Fruit fly (Drosophila melanogaster): Measurements from ENCODE around the gene CG13850.

dm6 chr3R:22390109-22390508, 20.6 kb downstream of the CG13850 start:
- TF ChIP-seq cyc (GFP tag; optimal IDR thresholded peaks at IDR 0.05) (no peak), acj6 (GFP tag; optimal IDR thresholded peaks at IDR 0.05) (no peak), CG16779 (tag; optimal IDR thresholded peaks at IDR 0.05) (no peak), CG8319 (GFP tag; optimal IDR thresholded peaks at IDR 0.05) (no peak), CG6854 (GFP tag; optimal IDR thresholded peaks at IDR 0.05) (no peak), Blimp-1 (GFP tag; optimal IDR thresholded peaks at IDR 0.05) (no peak), Ets21C (GFP tag; optimal IDR thresholded peaks at IDR 0.05) (no peak), vri (GFP tag; optimal IDR thresholded peaks at IDR 0.05) (no peak)

Data from whole organism, prepupa.